Worm (Caenorhabditis elegans) whole organism, young adult: ENCODE measurements around the gene rgs-2.

Source experiments
- F37B4.10 ChIP-seq: fragments of 200-800 bp; sonication (Bioruptor generic); IDR thresholded peaks from 2 replicates; pipeline ENCODE4 v1.3.6; 2022; ENCODE audit warnings: missing genetic modification characterization, missing compliant biosample characterization
- F49E8.2 ChIP-seq: sonication (generic microtip); optimal IDR thresholded peaks from 3 replicates; lab custom pipeline; 2017; ENCODE audit warnings: missing genetic modification characterization, mild to moderate bottlenecking, missing compliant biosample characterization, antibody characterized with exemption, moderate library complexity; ENCODE audit not compliant: insufficient read depth
- F55B11.4 ChIP-seq: sonication (generic microtip); optimal IDR thresholded peaks from 2 replicates; lab custom pipeline; 2016; ENCODE audit warnings: missing compliant biosample characterization, missing genetic modification characterization, borderline replicate concordance; ENCODE audit not compliant: insufficient read depth
- K11D2.4 ChIP-seq: fragments of 200-800 bp; sonication (Bioruptor generic); IDR thresholded peaks from 2 replicates; pipeline ENCODE4 v1.3.6; 2022; ENCODE audit warnings: missing genetic modification reagents, missing genetic modification characterization, missing compliant biosample characterization
- T07F8.4 ChIP-seq: sonication (generic microtip); optimal IDR thresholded peaks from 2 replicates; lab custom pipeline; 2016; ENCODE audit warnings: mild to moderate bottlenecking, missing genetic modification characterization, moderate library complexity, missing compliant biosample characterization
- Y56A3A.18 ChIP-seq: fragments of 200-800 bp; sonication (Bioruptor generic); IDR thresholded peaks from 2 replicates; pipeline ENCODE4 v1.3.6; 2022; ENCODE audit warnings: missing genetic modification reagents, missing genetic modification characterization, missing compliant biosample characterization
- Y67H2A.10 ChIP-seq: fragments of 200-800 bp; sonication (Bioruptor generic); conservative IDR thresholded peaks from 2 replicates; pipeline ENCODE4 v1.3.6; 2022; ENCODE audit warnings: missing genetic modification reagents, missing genetic modification characterization, missing compliant biosample characterization
- ama-1 ChIP-seq, 3 experiments: fragments of 150-350 bp in 1 of 3; sonication (generic microtip) in 2 of 3; optimal IDR thresholded peaks; 2 replicates each; lab custom pipeline; 2014 to 2018; ENCODE audit warnings: missing biosample characterization in 2 of 3, missing genetic modification characterization in 2 of 3, missing genetic modification reagents in 2 of 3
- aptf-2 ChIP-seq: fragments of 200-800 bp; sonication (Bioruptor generic); conservative IDR thresholded peaks from 2 replicates; pipeline ENCODE4 v1.3.6; 2022; ENCODE audit warnings: missing genetic modification reagents, missing genetic modification characterization, missing compliant biosample characterization
- ceh-27 ChIP-seq: fragments of 200-800 bp; sonication (Bioruptor generic); optimal IDR thresholded peaks from 2 replicates; lab custom pipeline; 2018; ENCODE audit warnings: mild to moderate bottlenecking, missing genetic modification characterization, moderate library complexity, missing compliant biosample characterization
- chd-7 ChIP-seq: sonication (generic microtip); optimal IDR thresholded peaks from 2 replicates; lab custom pipeline; 2016; ENCODE audit warnings: mild to moderate bottlenecking, missing genetic modification characterization, moderate library complexity, missing compliant biosample characterization
- die-1 ChIP-seq: sonication (generic microtip); optimal IDR thresholded peaks from 2 replicates; lab custom pipeline; 2016; ENCODE audit warnings: missing genotype, mild to moderate bottlenecking, missing genetic modification characterization, missing compliant biosample characterization
- dpff-1 ChIP-seq: sonication (generic microtip); optimal IDR thresholded peaks from 2 replicates; lab custom pipeline; 2017; ENCODE audit warnings: mild to moderate bottlenecking, missing genetic modification characterization, missing compliant biosample characterization
- egl-18 ChIP-seq: fragments of 200-800 bp; sonication (Bioruptor generic); IDR thresholded peaks from 2 replicates; pipeline ENCODE4 v1.3.6; 2022; ENCODE audit warnings: missing genetic modification reagents, missing genetic modification characterization, missing compliant biosample characterization
- egl-44 ChIP-seq: fragments of 200-800 bp; sonication (Bioruptor generic); IDR thresholded peaks from 2 replicates; pipeline ENCODE4 v1.3.6; 2022; ENCODE audit warnings: missing genetic modification reagents, missing genetic modification characterization, missing compliant biosample characterization
- him-1 ChIP-seq: sonication (generic microtip); optimal IDR thresholded peaks from 2 replicates; lab custom pipeline; 2016; ENCODE audit warnings: missing genotype, missing genetic modification reagents, missing genetic modification characterization, missing compliant biosample characterization
- hmg-20 ChIP-seq: fragments of 200-800 bp; sonication (Bioruptor generic); IDR thresholded peaks from 2 replicates; pipeline ENCODE4 v1.3.6; 2022; ENCODE audit warnings: missing genetic modification reagents, missing genetic modification characterization, missing compliant biosample characterization
- hsf-1 ChIP-seq: fragments of 200-800 bp; sonication (Bioruptor generic); IDR thresholded peaks from 2 replicates; pipeline ENCODE4 v1.3.6; 2022; ENCODE audit warnings: missing genetic modification reagents, missing genetic modification characterization, missing compliant biosample characterization
- let-526 ChIP-seq: fragments of 200-800 bp; sonication (Bioruptor generic); IDR thresholded peaks from 2 replicates; pipeline ENCODE4 v1.3.6; 2022; ENCODE audit warnings: missing genetic modification reagents, missing genetic modification characterization, missing compliant biosample characterization
- lin-40 ChIP-seq: sonication (generic microtip); optimal IDR thresholded peaks from 2 replicates; lab custom pipeline; 2016; ENCODE audit warnings: missing genetic modification characterization, mild to moderate bottlenecking, missing compliant biosample characterization, missing genotype, missing genetic modification reagents
- lsl-1 ChIP-seq: fragments of 200-800 bp; sonication (Bioruptor generic); optimal IDR thresholded peaks from 2 replicates; lab custom pipeline; 2018; ENCODE audit warnings: mild to moderate bottlenecking, missing genetic modification characterization, moderate library complexity, missing compliant biosample characterization
- madf-8 ChIP-seq: fragments of 200-800 bp; sonication (Bioruptor generic); conservative IDR thresholded peaks from 2 replicates; pipeline ENCODE4 v1.3.6; 2022; ENCODE audit warnings: missing genetic modification reagents, missing genetic modification characterization, missing compliant biosample characterization
- nfya-1 ChIP-seq: sonication (generic microtip); optimal IDR thresholded peaks from 2 replicates; lab custom pipeline; 2017; ENCODE audit warnings: antibody characterized with exemption, missing compliant biosample characterization, missing genetic modification characterization, borderline replicate concordance; ENCODE audit not compliant: insufficient read depth
- nhr-179 ChIP-seq: sonication (generic microtip); optimal IDR thresholded peaks from 2 replicates; lab custom pipeline; 2016; ENCODE audit warnings: mild to moderate bottlenecking, missing genetic modification characterization, missing compliant biosample characterization
- nhr-80 ChIP-seq: sonication (generic microtip); optimal IDR thresholded peaks from 2 replicates; lab custom pipeline; 2016; ENCODE audit warnings: missing genetic modification characterization, missing compliant biosample characterization
- pbrm-1 ChIP-seq: fragments of 200-800 bp; sonication (Bioruptor generic); IDR thresholded peaks from 2 replicates; pipeline ENCODE4 v1.3.6; 2022; ENCODE audit warnings: missing genetic modification reagents, missing genetic modification characterization, missing compliant biosample characterization
- rec-8 ChIP-seq, 2 experiments: sonication (generic microtip); optimal IDR thresholded peaks; 2 replicates each; lab custom pipeline; 2016; ENCODE audit warnings: mild to moderate bottlenecking in 2 of 2, missing genetic modification characterization in 2 of 2, missing genetic modification reagents in 2 of 2, missing genotype in 2 of 2, missing biosample characterization in 1 of 2, missing compliant biosample characterization in 1 of 2, moderate library complexity in 1 of 2
- repo-1 ChIP-seq: sonication (generic microtip); optimal IDR thresholded peaks from 2 replicates; lab custom pipeline; 2017; ENCODE audit warnings: mild to moderate bottlenecking, missing genetic modification characterization, missing compliant biosample characterization
- sea-2 ChIP-seq: fragments of 200-800 bp; sonication (Bioruptor generic); IDR thresholded peaks from 2 replicates; pipeline ENCODE4 v1.3.6; 2022; ENCODE audit warnings: missing genetic modification characterization, missing compliant biosample characterization
- snpc-3.4 ChIP-seq: sonication (generic microtip); optimal IDR thresholded peaks from 2 replicates; lab custom pipeline; 2017; ENCODE audit warnings: missing genetic modification characterization, mild to moderate bottlenecking, missing compliant biosample characterization, antibody characterized with exemption, moderate library complexity, missing genotype, missing genetic modification reagents
- snpc-4 ChIP-seq, 5 experiments: fragments of 150-350 bp in 1 of 5; sonication (generic microtip) in 4 of 5; optimal IDR thresholded peaks; 2 replicates each; lab custom pipeline; 2014 to 2018; ENCODE audit warnings: missing genetic modification characterization in 5 of 5, missing biosample characterization in 3 of 5, antibody characterized with exemption in 2 of 5, mild to moderate bottlenecking in 2 of 5, missing compliant biosample characterization in 2 of 5, missing genotype in 2 of 5, moderate library complexity in 2 of 5, missing genetic modification reagents in 1 of 5
- somi-1 ChIP-seq: fragments of 200-800 bp; sonication (Bioruptor generic); optimal IDR thresholded peaks from 2 replicates; lab custom pipeline; 2018; ENCODE audit warnings: mild to moderate bottlenecking, missing genetic modification characterization, missing compliant biosample characterization
- tbp1 ChIP-seq: fragments of 200-800 bp; sonication (Bioruptor generic); optimal IDR thresholded peaks from 2 replicates; lab custom pipeline; 2018; ENCODE audit warnings: mild to moderate bottlenecking, missing genetic modification characterization, missing compliant biosample characterization
- tbx-9 ChIP-seq: sonication (generic microtip); optimal IDR thresholded peaks from 2 replicates; lab custom pipeline; 2016; ENCODE audit warnings: borderline replicate concordance, missing genetic modification characterization, inconsistent platforms, missing compliant biosample characterization
- tlf-1 ChIP-seq: fragments of 200-800 bp; sonication (Bioruptor generic); optimal IDR thresholded peaks from 2 replicates; lab custom pipeline; 2018; ENCODE audit warnings: mild to moderate bottlenecking, missing genetic modification characterization, missing compliant biosample characterization
- unc-62 ChIP-seq: fragments of 150-350 bp; optimal IDR thresholded peaks from 2 replicates; lab custom pipeline; 2014; ENCODE audit warnings: missing biosample characterization, missing genetic modification reagents, missing genetic modification characterization
- zim-3 ChIP-seq: sonication (generic microtip); optimal IDR thresholded peaks from 2 replicates; lab custom pipeline; 2017; ENCODE audit warnings: mild to moderate bottlenecking, missing genetic modification characterization, moderate library complexity, missing compliant biosample characterization
- ztf-25 ChIP-seq: fragments of 200-800 bp; sonication (Bioruptor generic); IDR thresholded peaks from 2 replicates; pipeline ENCODE4 v1.3.6; 2022; ENCODE audit warnings: missing genetic modification reagents, missing genetic modification characterization, missing compliant biosample characterization
- ztf-3 ChIP-seq: fragments of 200-800 bp; sonication (Bioruptor generic); optimal IDR thresholded peaks from 2 replicates; lab custom pipeline; 2018; ENCODE audit warnings: mild to moderate bottlenecking, missing genetic modification characterization, missing compliant biosample characterization
- ztf-6 ChIP-seq: fragments of 200-800 bp; sonication (Bioruptor generic); IDR thresholded peaks from 2 replicates; pipeline ENCODE4 v1.3.6; 2022; ENCODE audit warnings: missing genetic modification reagents, missing genetic modification characterization, missing compliant biosample characterization

Gene rgs-2

ce11 chrX:12664987-12665451 lies 47.4 kb upstream of the rgs-2 start (continued):
- TF ChIP-seq snpc-4 (GFP tag; optimal IDR thresholded peaks at IDR 0.05; lab: Kevin White, UChicago) (peak; percentile 79), snpc-4 (tag; optimal IDR thresholded peaks at IDR 0.05; lab: Kevin White, UChicago) (peak in 3 of 4 experiments; percentile 45 to 76 (median 62)), ztf-3 (GFP tag; lab: Kevin White, UChicago) (peak; percentile 69), madf-8 (no peak; the same call in 1 of the 2 replicates), somi-1 (GFP tag; lab: Kevin White, UChicago) (peak; percentile 71), repo-1 (tag; lab: Kevin White, UChicago) (peak; percentile 84), dpff-1 (tag; lab: Kevin White, UChicago) (peak; percentile 48), let-526 (peak; percentile 90), nhr-179 (peak; percentile 81), K11D2.4 (GFP tag; lab: Robert Waterston, UW) (peak; percentile 78; the same call in 1 of the 2 replicates), tbp1 (GFP tag; lab: Kevin White, UChicago) (peak; percentile 98), pbrm-1 (GFP tag; lab: Robert Waterston, UW) (peak; percentile 86), lsl-1 (peak; percentile 1), egl-18 (GFP tag; lab: Robert Waterston, UW) (peak; percentile 83), ztf-6 (GFP tag; lab: Robert Waterston, UW) (peak; percentile 82), F49E8.2 (peak; percentile 54), ceh-27 (GFP tag; lab: Kevin White, UChicago) (peak; percentile 86), tlf-1 (peak; percentile 52), die-1 (tag; lab: Kevin White, UChicago) (peak; percentile 95), chd-7 (tag; lab: Kevin White, UChicago) (peak; percentile 91), Y67H2A.10 (GFP tag; lab: Robert Waterston, UW) (peak; percentile 47; the same call in 1 of the 2 replicates), him-1 (tag; lab: Kevin White, UChicago) (peak; percentile 96), hsf-1 (GFP tag; lab: Robert Waterston, UW) (peak; percentile 39; the same call in 1 of the 2 replicates), snpc-3.4 (tag; lab: Kevin White, UChicago) (peak; percentile 39), tbx-9 (tag; lab: Kevin White, UChicago) (peak; percentile 86), nhr-80 (tag; lab: Kevin White, UChicago) (peak; percentile 22), nfya-1 (no peak), rec-8 (tag; optimal IDR thresholded peaks at IDR 0.05; lab: Kevin White, UChicago) (peak; percentile 84 to 89), ama-1 (optimal IDR thresholded peaks at IDR 0.05; lab: Kevin White, UChicago) (peak; percentile 90), ama-1 (GFP tag; optimal IDR thresholded peaks at IDR 0.05; lab: Kevin White, UChicago) (peak; percentile 50 to 54), Y56A3A.18 (GFP tag; lab: Robert Waterston, UW) (peak; percentile 91), egl-44 (GFP tag; lab: Robert Waterston, UW) (peak; percentile 94), unc-62 (GFP tag; lab: Kevin White, UChicago) (no peak), ztf-25 (peak; percentile 95), hmg-20 (GFP tag; lab: Robert Waterston, UW) (peak; percentile 83), sea-2 (GFP tag; lab: Robert Waterston, UW) (no peak), zim-3 (tag; lab: Kevin White, UChicago) (peak; percentile 90), F55B11.4 (tag; lab: Kevin White, UChicago) (peak; percentile 5), lin-40 (tag; lab: Kevin White, UChicago) (peak; percentile 85), F37B4.10 (GFP tag; lab: Robert Waterston, UW) (no peak), T07F8.4 (peak; percentile 70), aptf-2 (0 out of 2 replicates have a peak, but pooled peaks have one; percentile 14)
